Worm (Caenorhabditis elegans): ENCODE measurements around the gene C18H7.6.

DNA sequence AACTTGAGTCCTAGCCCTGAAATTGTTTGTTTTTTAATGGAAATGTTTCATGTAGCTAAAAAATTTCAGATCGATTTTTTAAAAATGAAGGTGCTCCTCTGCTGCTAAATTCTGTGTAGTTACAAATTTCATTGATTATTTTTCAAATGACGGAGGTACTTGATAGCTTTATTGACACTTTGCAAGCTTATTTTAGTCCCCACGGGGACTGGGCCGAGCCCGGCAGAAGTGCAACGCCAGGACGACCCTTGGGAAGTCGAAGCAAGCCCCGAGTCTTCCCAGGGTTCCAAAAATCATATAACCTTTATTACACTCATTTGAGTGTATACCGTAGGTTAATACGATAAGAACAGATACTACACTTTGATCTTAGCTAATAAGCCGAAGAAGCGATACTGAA, 31.6 kb upstream of the C18H7.6 start:
- TF ChIP-seq ces-1 (GFP tag; optimal IDR thresholded peaks at IDR 0.05), result no peak
- TF ChIP-seq ama-1 (optimal IDR thresholded peaks at IDR 0.05), result no peak
- TF ChIP-seq pag-3 (tag; optimal IDR thresholded peaks at IDR 0.05; ENCODE audit: borderline replicate concordance, insufficient read depth), result no peak
- TF ChIP-seq elt-3 (tag; optimal IDR thresholded peaks at IDR 0.05), result no peak
- no peak for TF ChIP-seq zag-1 (tag; optimal IDR thresholded peaks at IDR 0.05)

Measured in whole organism, L1 larva.